Fruit fly (Drosophila melanogaster) whole organism, embryonic: ENCODE data around the gene Kmn2.
A peak's percentile ranks its signal among the peaks of the same experiment; 100 is the strongest.

Source experiments
- CG10321 ChIP-seq: fragments of 200-800 bp; sonication (Bioruptor generic); IDR thresholded peaks from 2 replicates; pipeline ENCODE4 v1.3.6; 2022; ENCODE audit warnings: missing biosample characterization, missing genetic modification characterization
- CG10979 ChIP-seq: fragments of 200-800 bp; sonication (Bioruptor generic); optimal IDR thresholded peaks from 2 replicates; lab custom pipeline; 2018; ENCODE audit warnings: missing biosample characterization, mild to moderate bottlenecking, missing genetic modification characterization, moderate library complexity
- CG12104 ChIP-seq: fragments of 200-800 bp; sonication (Bioruptor generic); optimal IDR thresholded peaks from 3 replicates; lab custom pipeline; 2016; ENCODE audit warnings: missing biosample characterization, missing genetic modification characterization
- CG12155 ChIP-seq: fragments of 200-800 bp; sonication (Bioruptor generic); optimal IDR thresholded peaks from 3 replicates; lab custom pipeline; 2016; ENCODE audit warnings: missing biosample characterization, missing genetic modification characterization
- CG12219 ChIP-seq: fragments of 200-800 bp; sonication (Bioruptor generic); optimal IDR thresholded peaks from 3 replicates; lab custom pipeline; 2018; ENCODE audit warnings: missing biosample characterization, mild to moderate bottlenecking, missing genetic modification characterization
- CG12299 ChIP-seq: fragments of 200-800 bp; sonication (Bioruptor generic); optimal IDR thresholded peaks from 2 replicates; lab custom pipeline; 2018; ENCODE audit warnings: missing biosample characterization, mild to moderate bottlenecking, missing genetic modification characterization
- CG16813 ChIP-seq: fragments of 200-800 bp; sonication (Bioruptor generic); IDR thresholded peaks from 3 replicates; pipeline ENCODE4 v1.3.6; 2022; ENCODE audit warnings: missing biosample characterization, missing genetic modification characterization; ENCODE audit not compliant: partially characterized antibody
- CG16815 ChIP-seq: fragments of 200-800 bp; sonication (Bioruptor generic); optimal IDR thresholded peaks from 3 replicates; lab custom pipeline; 2017; ENCODE audit warnings: missing biosample characterization, mild to moderate bottlenecking, missing genetic modification characterization
- CG17328 ChIP-seq: fragments of 200-800 bp; sonication (Bioruptor generic); IDR thresholded peaks from 2 replicates; pipeline ENCODE4 v1.3.6; 2022; ENCODE audit warnings: missing biosample characterization, missing genetic modification characterization
- CG17829 ChIP-seq: fragments of 200-800 bp; optimal IDR thresholded peaks from 2 replicates; lab custom pipeline; 2019; ENCODE audit warnings: missing biosample characterization, mild to moderate bottlenecking, missing genetic modification characterization, moderate library complexity
- CG18476 ChIP-seq: fragments of 200-800 bp; sonication (Bioruptor generic); optimal IDR thresholded peaks from 2 replicates; lab custom pipeline; 2016; ENCODE audit warnings: missing biosample characterization, mild to moderate bottlenecking, missing genetic modification characterization
- CG2202 ChIP-seq: fragments of 200-800 bp; sonication (Bioruptor generic); optimal IDR thresholded peaks from 2 replicates; lab custom pipeline; 2018; ENCODE audit warnings: missing biosample characterization, mild to moderate bottlenecking, missing genetic modification characterization
- CG2712 ChIP-seq: fragments of 200-800 bp; optimal IDR thresholded peaks from 3 replicates; lab custom pipeline; 2019; ENCODE audit warnings: missing biosample characterization, mild to moderate bottlenecking, missing genetic modification characterization, moderate library complexity
- CG3995 ChIP-seq: fragments of 200-800 bp; sonication (Bioruptor generic); optimal IDR thresholded peaks from 3 replicates; lab custom pipeline; 2016; ENCODE audit warnings: missing biosample characterization, missing genetic modification characterization
- CG4424 ChIP-seq: fragments of 200-800 bp; sonication (Bioruptor generic); optimal IDR thresholded peaks from 3 replicates; lab custom pipeline; 2016; ENCODE audit warnings: missing biosample characterization, missing genetic modification characterization
- CG5180 ChIP-seq: fragments of 200-800 bp; sonication (Bioruptor generic); optimal IDR thresholded peaks from 3 replicates; lab custom pipeline; 2017; ENCODE audit warnings: missing biosample characterization, missing genetic modification characterization, mild to moderate bottlenecking, moderate library complexity, missing genetic modification reagents
- D ChIP-seq, 2 experiments: fragments of 200-800 bp in 1 of 2; fragments of >200 bp in 1 of 2; sonication (Bioruptor generic) in 1 of 2; optimal IDR thresholded peaks; 2 replicates in 1 of 2; 3 replicates in 1 of 2; lab custom pipeline; 2017; ENCODE audit warnings: mild to moderate bottlenecking in 1 of 2, missing biosample characterization in 1 of 2, missing genetic modification characterization in 1 of 2, missing genetic modification reagents in 1 of 2
- Dref ChIP-seq: fragments of 200-800 bp; sonication (Bioruptor generic); IDR thresholded peaks from 2 replicates; pipeline ENCODE4 v1.3.6; 2022; ENCODE audit warnings: missing biosample characterization, missing genetic modification characterization
- E2f2 ChIP-seq: fragments of 200-800 bp; sonication (Bioruptor generic); IDR thresholded peaks from 2 replicates; pipeline ENCODE4 v1.3.6; 2022; ENCODE audit warnings: missing biosample characterization, missing genetic modification characterization
- Eip74EF ChIP-seq, 2 experiments: fragments of 200-800 bp in 1 of 2; fragments of >200 bp in 1 of 2; sonication (Bioruptor generic) in 1 of 2; optimal IDR thresholded peaks; 2 replicates each; lab custom pipeline; 2017 to 2019; ENCODE audit warnings: missing biosample characterization in 2 of 2, missing genetic modification characterization in 2 of 2, mild to moderate bottlenecking in 1 of 2, moderate library complexity in 1 of 2
- HLHmδ ChIP-seq: fragments of 200-800 bp; sonication (Bioruptor generic); optimal IDR thresholded peaks from 2 replicates; lab custom pipeline; 2018; ENCODE audit warnings: missing biosample characterization, mild to moderate bottlenecking, missing genetic modification characterization, moderate library complexity
- Kr ChIP-seq: fragments of 200-800 bp; sonication (Bioruptor generic); optimal IDR thresholded peaks from 2 replicates; lab custom pipeline; 2017; ENCODE audit warnings: missing biosample characterization, mild to moderate bottlenecking, missing genetic modification characterization
- Med ChIP-seq: fragments of 200-800 bp; sonication (Bioruptor generic); peaks from one replicate; lab custom pipeline; 2016; ENCODE audit warnings: missing biosample characterization, missing genetic modification characterization, mild to moderate bottlenecking, inconsistent platforms, moderate library complexity
- Nf-YC ChIP-seq: fragments of 200-800 bp; optimal IDR thresholded peaks from 3 replicates; lab custom pipeline; 2019; ENCODE audit warnings: missing biosample characterization, mild to moderate bottlenecking, missing genetic modification characterization, moderate library complexity
- Pdp1 ChIP-seq, 2 experiments: fragments of 200-800 bp; sonication (Bioruptor generic); optimal IDR thresholded peaks; 3 replicates each; lab custom pipeline; 2016; ENCODE audit warnings: missing biosample characterization in 2 of 2, missing genetic modification characterization in 2 of 2, mild to moderate bottlenecking in 1 of 2, moderate library complexity in 1 of 2
- Scr ChIP-seq: fragments of 200-800 bp; sonication (Bioruptor generic); IDR thresholded peaks from 2 replicates; pipeline ENCODE4 v1.3.6; 2022; ENCODE audit warnings: missing biosample characterization, missing genetic modification characterization; ENCODE audit not compliant: partially characterized antibody
- Xrp1 ChIP-seq: fragments of 200-800 bp; sonication (Bioruptor generic); IDR thresholded peaks from 2 replicates; pipeline ENCODE4 v1.3.6; 2022; ENCODE audit warnings: missing biosample characterization, missing genetic modification characterization
- bbx ChIP-seq: fragments of 200-800 bp; sonication (Bioruptor generic); IDR thresholded peaks from 2 replicates; pipeline ENCODE4 v1.3.6; 2022; ENCODE audit warnings: missing biosample characterization, missing genetic modification characterization; ENCODE audit not compliant: partially characterized antibody
- cad ChIP-seq: fragments of >200 bp; optimal IDR thresholded peaks from 2 replicates; lab custom pipeline; 2017; ENCODE audit warnings: missing biosample characterization, missing genetic modification characterization
- caup ChIP-seq: fragments of 200-800 bp; sonication (Bioruptor generic); optimal IDR thresholded peaks from 3 replicates; lab custom pipeline; 2017; ENCODE audit warnings: missing biosample characterization, mild to moderate bottlenecking, missing genetic modification characterization, moderate library complexity; ENCODE audit not compliant: severe bottlenecking
- chinmo ChIP-seq: fragments of 200-800 bp; sonication (Bioruptor generic); IDR thresholded peaks from 4 replicates; pipeline ENCODE4 v1.3.6; 2022; ENCODE audit warnings: missing biosample characterization, missing genetic modification characterization; ENCODE audit not compliant: partially characterized antibody
- corto ChIP-seq: fragments of 200-800 bp; sonication (Bioruptor generic); optimal IDR thresholded peaks from 2 replicates; lab custom pipeline; 2016; ENCODE audit warnings: missing biosample characterization, mild to moderate bottlenecking, missing genetic modification characterization, moderate library complexity
- dati ChIP-seq: fragments of 200-800 bp; sonication (Bioruptor generic); IDR thresholded peaks from 2 replicates; pipeline ENCODE4 v1.3.6; 2022; ENCODE audit warnings: missing biosample characterization, missing genetic modification characterization
- gcm ChIP-seq: fragments of 200-800 bp; sonication (Bioruptor generic); optimal IDR thresholded peaks from 2 replicates; lab custom pipeline; 2019; ENCODE audit warnings: missing biosample characterization, mild to moderate bottlenecking, missing genetic modification characterization, moderate library complexity
- gem ChIP-seq: fragments of 200-800 bp; sonication (Bioruptor generic); optimal IDR thresholded peaks from 2 replicates; lab custom pipeline; 2019; ENCODE audit warnings: missing biosample characterization, mild to moderate bottlenecking, missing genetic modification characterization, moderate library complexity
- inv ChIP-seq: fragments of 200-800 bp; sonication (Bioruptor generic); IDR thresholded peaks from 2 replicates; pipeline ENCODE4 v1.3.6; 2022; ENCODE audit warnings: missing biosample characterization, missing genetic modification characterization; ENCODE audit not compliant: partially characterized antibody
- lab ChIP-seq: fragments of 200-800 bp; sonication (Bioruptor generic); optimal IDR thresholded peaks from 3 replicates; lab custom pipeline; 2017; ENCODE audit warnings: missing biosample characterization, missing genetic modification characterization, mild to moderate bottlenecking, moderate library complexity, missing genetic modification reagents
- nom ChIP-seq: fragments of 200-800 bp; sonication (Bioruptor generic); optimal IDR thresholded peaks from 2 replicates; lab custom pipeline; 2017; ENCODE audit warnings: missing biosample characterization, missing genetic modification characterization, mild to moderate bottlenecking, moderate library complexity, missing genetic modification reagents
- pho ChIP-seq: fragments of 200-800 bp; sonication (Bioruptor generic); optimal IDR thresholded peaks from 2 replicates; lab custom pipeline; 2016; ENCODE audit warnings: missing biosample characterization, missing genetic modification characterization
- phol ChIP-seq: fragments of 200-800 bp; sonication (Bioruptor generic); optimal IDR thresholded peaks from 3 replicates; lab custom pipeline; 2018; ENCODE audit warnings: missing biosample characterization, mild to moderate bottlenecking, missing genetic modification characterization, moderate library complexity
- pzg ChIP-seq: fragments of 200-800 bp; sonication (Bioruptor generic); optimal IDR thresholded peaks from 3 replicates; lab custom pipeline; 2018; ENCODE audit warnings: missing biosample characterization, mild to moderate bottlenecking, missing genetic modification characterization, moderate library complexity
- sens ChIP-seq: fragments of 200-800 bp; sonication (Bioruptor generic); peaks from one replicate; lab custom pipeline; 2016; ENCODE audit warnings: missing biosample characterization, missing genetic modification characterization
- tgo ChIP-seq: fragments of 200-800 bp; sonication (Bioruptor generic); IDR thresholded peaks from 3 replicates; pipeline ENCODE4 v1.3.6; 2022; ENCODE audit warnings: missing biosample characterization, missing genetic modification characterization
- trem ChIP-seq: fragments of 200-800 bp; optimal IDR thresholded peaks from 3 replicates; lab custom pipeline; 2019; ENCODE audit warnings: missing biosample characterization, mild to moderate bottlenecking, missing genetic modification characterization, moderate library complexity
- unc-4 ChIP-seq: fragments of 200-800 bp; sonication (Bioruptor generic); IDR thresholded peaks from 2 replicates; pipeline ENCODE4 v1.3.6; 2022; ENCODE audit warnings: missing biosample characterization, missing genetic modification characterization; ENCODE audit not compliant: partially characterized antibody
- zfh1 ChIP-seq: fragments of 200-800 bp; sonication (Bioruptor generic); IDR thresholded peaks from 3 replicates; pipeline ENCODE4 v1.3.6; 2022; ENCODE audit warnings: missing biosample characterization, missing genetic modification characterization

Gene Kmn2

dm6 chr3R:7977011-7977925 is 23.8 kb downstream of the Kmn2 start (continued):
- TF ChIP-seq phol (tag; lab: Kevin White, UChicago): peak; percentile 52
- peak; percentile 100 for TF ChIP-seq E2f2
- TF ChIP-seq pho (GFP tag; lab: Kevin White, UChicago): peak; percentile 20
- TF ChIP-seq Nf-YC (tag; lab: Kevin White, UChicago): peak; percentile 54
- no peak; the same call in 2 of the 3 replicates for TF ChIP-seq tgo (GFP tag; lab: Robert Waterston, UW)
- no peak for TF ChIP-seq HLHmδ (GFP tag; lab: Kevin White, UChicago)
- no peak for TF ChIP-seq dati (GFP tag; lab: Robert Waterston, UW)
- peak; percentile 89 for TF ChIP-seq Med (GFP tag; lab: Kevin White, UChicago)
- TF ChIP-seq CG16815 (GFP tag; lab: Kevin White, UChicago): no peak
- TF ChIP-seq CG18476: no peak
- peak; percentile 71 for TF ChIP-seq CG3995 (GFP tag; lab: Kevin White, UChicago)
- no peak for TF ChIP-seq CG5180 (GFP tag; lab: Kevin White, UChicago)
- peak; percentile 98 for TF ChIP-seq pzg (GFP tag; lab: Kevin White, UChicago)
- TF ChIP-seq D (optimal IDR thresholded peaks at IDR 0.05; lab: Kevin White, UChicago): no peak
- no peak for TF ChIP-seq D (GFP tag; optimal IDR thresholded peaks at IDR 0.05; lab: Kevin White, UChicago)
- TF ChIP-seq Xrp1 (GFP tag; lab: Robert Waterston, UW): no peak
- TF ChIP-seq CG12299 (tag; lab: Kevin White, UChicago): no peak
- TF ChIP-seq nom: peak; percentile 15
- TF ChIP-seq gcm: peak; percentile 42
- no peak for TF ChIP-seq CG16813 (GFP tag; lab: Robert Waterston, UW)
- no peak for TF ChIP-seq cad
- TF ChIP-seq CG17328: no peak
- peak; percentile 28 for TF ChIP-seq CG2202 (tag; lab: Kevin White, UChicago)
- no peak for TF ChIP-seq zfh1 (GFP tag; lab: Robert Waterston, UW)
- no peak for TF ChIP-seq Kr (GFP tag; lab: Kevin White, UChicago)
- peak; percentile 5 for TF ChIP-seq CG10979 (tag; lab: Kevin White, UChicago)
- peak; percentile 10 to 94 for TF ChIP-seq Pdp1 (GFP tag; optimal IDR thresholded peaks at IDR 0.05; lab: Kevin White, UChicago)
- no peak for TF ChIP-seq inv (GFP tag; lab: Robert Waterston, UW)
- TF ChIP-seq unc-4: no peak
- TF ChIP-seq CG4424 (GFP tag; lab: Kevin White, UChicago): peak; percentile 3
- no peak for TF ChIP-seq sens (GFP tag; lab: Kevin White, UChicago)
- TF ChIP-seq CG12155 (GFP tag; lab: Kevin White, UChicago): peak; percentile 10
- TF ChIP-seq gem (tag; lab: Kevin White, UChicago): no peak
- no peak; the same call in 1 of the 2 replicates for TF ChIP-seq bbx (GFP tag; lab: Robert Waterston, UW)
- TF ChIP-seq CG10321 (GFP tag; lab: Robert Waterston, UW): no peak
- TF ChIP-seq trem: peak; percentile 80
- no peak for TF ChIP-seq Eip74EF (GFP tag; optimal IDR thresholded peaks at IDR 0.05; lab: Kevin White, UChicago)
- peak; percentile 21 for TF ChIP-seq CG12219
- peak; percentile 67 for TF ChIP-seq CG2712 (tag; lab: Kevin White, UChicago)
- peak; percentile 10 for TF ChIP-seq caup
- 0 out of 2 replicates have a peak, but pooled peaks have one; percentile 36 for TF ChIP-seq Scr (GFP tag; lab: Robert Waterston, UW)
- TF ChIP-seq lab (GFP tag; lab: Kevin White, UChicago): no peak
- TF ChIP-seq CG12104: no peak
- TF ChIP-seq CG17829: peak; percentile 29
- peak; percentile 39 for TF ChIP-seq corto (GFP tag; lab: Kevin White, UChicago)
- TF ChIP-seq Dref (GFP tag; lab: Robert Waterston, UW): peak; percentile 43; the same call in 1 of the 2 replicates
- TF ChIP-seq chinmo (GFP tag; lab: Robert Waterston, UW): peak; percentile 43; the same call in 1 of the 4 replicates
